Worm (Caenorhabditis elegans): Measurements from ENCODE around the gene pmt-2.

The pmt-2 gene

DNA sequence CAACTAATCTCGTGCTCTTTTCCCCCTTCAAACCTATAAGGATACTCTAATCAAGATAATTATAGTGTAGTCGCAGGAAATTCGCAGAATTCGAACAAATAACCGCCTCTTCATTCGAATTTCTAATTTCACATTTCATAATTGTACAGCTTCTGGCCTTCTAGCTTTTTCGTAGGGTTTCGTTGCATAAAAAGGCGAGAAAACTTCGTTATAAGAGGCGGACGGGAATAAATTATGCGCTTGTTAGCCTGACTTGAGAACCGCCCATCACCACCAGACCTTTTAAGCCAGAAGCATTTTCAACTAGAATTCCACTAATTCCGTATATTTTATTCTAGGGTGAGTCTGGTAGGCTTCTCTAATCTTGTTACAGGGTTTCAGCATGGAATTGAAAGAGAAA, 53.3 kb downstream of the pmt-2 start, which contains the start of gene K03B4.4:
Gene K03B4.4 (plus strand): TSS at position 301 of the 400 bp plus-strand sequence.
- no peak for TF ChIP-seq nhr-12 (tag; optimal IDR thresholded peaks at IDR 0.05)

DNA sequence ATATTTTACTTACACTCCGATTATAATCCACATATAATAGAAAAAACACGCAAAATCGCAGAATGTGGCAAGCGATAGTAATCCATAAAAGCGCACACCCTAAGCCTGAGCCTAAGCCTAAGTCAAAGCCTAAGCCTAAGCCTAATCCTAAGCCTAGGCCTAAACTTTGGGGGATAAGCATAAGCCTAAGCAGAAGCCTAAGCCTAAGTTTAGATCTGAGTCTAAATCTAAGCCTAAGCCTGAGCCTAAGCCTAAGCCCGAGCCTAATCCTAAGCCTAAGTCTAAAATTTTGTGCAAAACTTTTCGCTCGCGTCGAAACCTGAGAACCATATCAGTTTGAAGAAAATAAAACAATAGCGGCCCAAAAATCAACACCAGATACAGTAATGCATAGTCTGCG, 55.8 kb downstream of the pmt-2 start:
- TF ChIP-seq nhr-43 (tag; optimal IDR thresholded peaks at IDR 0.05; ENCODE audit: poor library complexity, severe bottlenecking) = no peak
- TF ChIP-seq pqm-1 (tag; optimal IDR thresholded peaks at IDR 0.05) = no peak
- no peak for TF ChIP-seq egl-27 (tag; optimal IDR thresholded peaks at IDR 0.05)
- no peak for TF ChIP-seq jun-1 (tag; optimal IDR thresholded peaks at IDR 0.05)
- no peak for TF ChIP-seq nhr-23 (tag; optimal IDR thresholded peaks at IDR 0.05)
- TF ChIP-seq aly-2 (tag; optimal IDR thresholded peaks at IDR 0.05) = no peak
- no peak for TF ChIP-seq nhr-237 (tag; optimal IDR thresholded peaks at IDR 0.05)
- no peak for TF ChIP-seq zag-1 (tag; optimal IDR thresholded peaks at IDR 0.05)
- no peak for TF ChIP-seq fkh-10 (GFP tag; optimal IDR thresholded peaks at IDR 0.05)

Measured in whole organism, L3 larva.